Worm (Caenorhabditis elegans): Measurements from ENCODE around the gene chil-4.

- TF ChIP-seq ztf-23 (GFP tag; IDR thresholded peaks at IDR 0.05), result no peak
- no peak for TF ChIP-seq T22C8.4 (GFP tag; IDR thresholded peaks at IDR 0.05)
- TF ChIP-seq flt-1 (GFP tag; IDR thresholded peaks at IDR 0.05), result no peak
- TF ChIP-seq cog-1 (tag; optimal IDR thresholded peaks at IDR 0.05), result no peak
- TF ChIP-seq ztf-29 (GFP tag; IDR thresholded peaks at IDR 0.05), result no peak
- TF ChIP-seq klf-2 (GFP tag; conservative IDR thresholded peaks at IDR 0.05), result no peak
Observed at ce11 chrII:9829108-9829507, 26.4 kb downstream of the chil-4 start, which contains the start of gene ZK938.1.
